Worm (Caenorhabditis elegans): ENCODE measurements around the gene T07F8.4.

DNA sequence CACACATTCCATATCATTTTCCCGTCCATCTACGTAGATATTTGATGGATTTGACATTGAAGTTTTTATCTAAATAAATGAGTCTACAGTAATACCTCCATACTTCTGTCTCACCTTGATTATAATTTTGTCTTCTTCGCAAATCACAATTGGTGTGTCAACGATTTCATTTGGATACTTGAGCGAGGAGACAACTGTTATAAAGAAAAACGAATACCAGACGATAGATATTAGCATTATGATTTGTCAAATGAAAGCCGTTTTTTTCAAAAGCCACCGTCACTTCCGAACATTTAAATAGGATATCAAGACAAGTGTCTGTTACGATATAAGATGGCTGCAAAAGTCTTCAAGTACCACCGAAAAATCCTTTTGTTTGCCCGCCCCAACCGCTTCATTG, 16.2 kb downstream of the T07F8.4 start, which contains the start of gene cutl-5:
- no peak for TF ChIP-seq unc-130 (tag; optimal IDR thresholded peaks at IDR 0.05)
- TF ChIP-seq lsy-2 (tag; optimal IDR thresholded peaks at IDR 0.05), result no peak
- TF ChIP-seq fkh-4 (tag; optimal IDR thresholded peaks at IDR 0.05; ENCODE audit: borderline replicate concordance), result no peak
- TF ChIP-seq dpl-1 (GFP tag; optimal IDR thresholded peaks at IDR 0.05), result no peak
- no peak for TF ChIP-seq mdl-1 (tag; optimal IDR thresholded peaks at IDR 0.05)

All from whole organism, L1 larva.